Worm (Caenorhabditis elegans) whole organism, late embryonic: ENCODE data around the gene T15H9.4.
A peak's percentile ranks its signal among the peaks of the same experiment; 100 is the strongest.

Experiments used
- C08G9.2 ChIP-seq: sonication (generic microtip); optimal IDR thresholded peaks from 2 replicates; lab custom pipeline; 2016; ENCODE audit warnings: mild to moderate bottlenecking, missing genetic modification characterization, moderate library complexity, missing compliant biosample characterization
- C38D4.7 ChIP-seq: fragments of 200-800 bp; sonication (Bioruptor generic); optimal IDR thresholded peaks from 2 replicates; lab custom pipeline; 2018; ENCODE audit warnings: mild to moderate bottlenecking, missing genetic modification characterization, moderate library complexity, missing compliant biosample characterization
- K09A11.1 ChIP-seq: sonication (generic microtip); optimal IDR thresholded peaks from 2 replicates; lab custom pipeline; 2017; ENCODE audit warnings: antibody characterized with exemption, mild to moderate bottlenecking, missing genetic modification characterization, missing compliant biosample characterization; ENCODE audit not compliant: insufficient read depth
- T23F11.4 ChIP-seq: fragments of 200-800 bp; sonication (Bioruptor generic); optimal IDR thresholded peaks from 2 replicates; lab custom pipeline; 2018; ENCODE audit warnings: mild to moderate bottlenecking, missing genetic modification characterization, missing compliant biosample characterization
- ama-1 ChIP-seq: fragments of 150-350 bp; optimal IDR thresholded peaks from 2 replicates; lab custom pipeline; 2014
- ceh-18 ChIP-seq: sonication (generic microtip); optimal IDR thresholded peaks from 2 replicates; lab custom pipeline; 2016; ENCODE audit warnings: missing genetic modification characterization, missing compliant biosample characterization
- ceh-19 ChIP-seq: fragments of 200-800 bp; sonication (Bioruptor generic); optimal IDR thresholded peaks from 2 replicates; lab custom pipeline; 2018; ENCODE audit warnings: mild to moderate bottlenecking, missing genetic modification characterization, missing compliant biosample characterization
- ceh-22 ChIP-seq: sonication (generic microtip); optimal IDR thresholded peaks from 2 replicates; lab custom pipeline; 2017; ENCODE audit warnings: missing biosample characterization, missing genetic modification characterization
- ceh-24 ChIP-seq: sonication (generic microtip); optimal IDR thresholded peaks from 2 replicates; lab custom pipeline; 2016; ENCODE audit warnings: mild to moderate bottlenecking, missing genetic modification characterization, missing compliant biosample characterization
- ceh-30 ChIP-seq: fragments of 150-350 bp; optimal IDR thresholded peaks from 2 replicates; lab custom pipeline; 2014; ENCODE audit warnings: missing biosample characterization, missing genetic modification characterization
- ceh-31 ChIP-seq: sonication (generic microtip); optimal IDR thresholded peaks from 2 replicates; lab custom pipeline; 2016; ENCODE audit warnings: missing genetic modification characterization, missing compliant biosample characterization
- ceh-34 ChIP-seq: sonication (generic microtip); optimal IDR thresholded peaks from 2 replicates; lab custom pipeline; 2016; ENCODE audit warnings: mild to moderate bottlenecking, missing genetic modification characterization, missing compliant biosample characterization
- ceh-45 ChIP-seq: fragments of 200-800 bp; sonication (Bioruptor generic); IDR thresholded peaks from 2 replicates; pipeline ENCODE4 v1.3.6; 2022; ENCODE audit warnings: missing genetic modification reagents, missing genetic modification characterization, missing compliant biosample characterization
- ceh-48 ChIP-seq: sonication (generic microtip); optimal IDR thresholded peaks from 2 replicates; lab custom pipeline; 2016; ENCODE audit warnings: missing genetic modification characterization, inconsistent platforms, missing compliant biosample characterization
- ceh-9 ChIP-seq: sonication (generic microtip); optimal IDR thresholded peaks from 2 replicates; lab custom pipeline; 2016; ENCODE audit warnings: mild to moderate bottlenecking, missing genetic modification characterization, inconsistent platforms, missing compliant biosample characterization
- che-1 ChIP-seq: sonication (generic microtip); optimal IDR thresholded peaks from 2 replicates; lab custom pipeline; 2016; ENCODE audit warnings: mild to moderate bottlenecking, missing genetic modification characterization, missing compliant biosample characterization
- dve-1 ChIP-seq: sonication (generic microtip); optimal IDR thresholded peaks from 2 replicates; lab custom pipeline; 2017; ENCODE audit warnings: antibody characterized with exemption, mild to moderate bottlenecking, missing genetic modification characterization, missing compliant biosample characterization
- elt-2 ChIP-seq: sonication (generic microtip); optimal IDR thresholded peaks from 2 replicates; lab custom pipeline; 2016; ENCODE audit warnings: missing genetic modification reagents, missing genetic modification characterization, missing compliant biosample characterization
- elt-4 ChIP-seq: sonication (generic microtip); optimal IDR thresholded peaks from 2 replicates; lab custom pipeline; 2016; ENCODE audit warnings: missing genetic modification characterization, missing compliant biosample characterization
- fax-1 ChIP-seq: sonication (generic microtip); optimal IDR thresholded peaks from 2 replicates; lab custom pipeline; 2016; ENCODE audit warnings: missing genotype, missing genetic modification characterization, missing compliant biosample characterization
- fkh-10 ChIP-seq: fragments of 150-350 bp; optimal IDR thresholded peaks from 2 replicates; lab custom pipeline; 2014; ENCODE audit warnings: missing biosample characterization, missing genetic modification reagents, missing genetic modification characterization
- fkh-6 ChIP-seq: sonication (generic microtip); optimal IDR thresholded peaks from 2 replicates; lab custom pipeline; 2016; ENCODE audit warnings: missing genetic modification characterization, missing compliant biosample characterization
- hlh-13 ChIP-seq: fragments of 200-800 bp; sonication (Bioruptor generic); optimal IDR thresholded peaks from 2 replicates; lab custom pipeline; 2018; ENCODE audit warnings: mild to moderate bottlenecking, missing genetic modification characterization, missing compliant biosample characterization
- hlh-15 ChIP-seq: sonication (generic microtip); optimal IDR thresholded peaks from 2 replicates; lab custom pipeline; 2016; ENCODE audit warnings: missing genetic modification characterization, missing compliant biosample characterization
- hlh-30 ChIP-seq: sonication (generic microtip); optimal IDR thresholded peaks from 2 replicates; lab custom pipeline; 2017; ENCODE audit warnings: antibody characterized with exemption, missing genetic modification characterization, missing compliant biosample characterization; ENCODE audit not compliant: insufficient read depth
- lin-11 ChIP-seq: fragments of 200-800 bp; sonication (Bioruptor generic); optimal IDR thresholded peaks from 2 replicates; lab custom pipeline; 2018; ENCODE audit warnings: mild to moderate bottlenecking, missing genetic modification characterization, missing compliant biosample characterization
- madf-2 ChIP-seq: sonication (generic microtip); optimal IDR thresholded peaks from 2 replicates; lab custom pipeline; 2017; ENCODE audit warnings: missing genetic modification characterization, missing compliant biosample characterization
- nfya-1 ChIP-seq: sonication (generic microtip); optimal IDR thresholded peaks from 2 replicates; lab custom pipeline; 2017; ENCODE audit warnings: missing genetic modification characterization, mild to moderate bottlenecking, missing compliant biosample characterization, antibody characterized with exemption, moderate library complexity
- nhr-11 ChIP-seq: fragments of 150-350 bp; optimal IDR thresholded peaks from 2 replicates; lab custom pipeline; 2014; ENCODE audit warnings: missing biosample characterization, missing genetic modification characterization
- nhr-232 ChIP-seq: sonication (generic microtip); optimal IDR thresholded peaks from 2 replicates; lab custom pipeline; 2016; ENCODE audit warnings: missing genetic modification characterization, missing compliant biosample characterization
- odd-2 ChIP-seq: sonication (generic microtip); optimal IDR thresholded peaks from 2 replicates; lab custom pipeline; 2017; ENCODE audit warnings: antibody characterized with exemption, mild to moderate bottlenecking, missing genetic modification characterization, missing compliant biosample characterization
- pag-3 ChIP-seq: sonication (generic microtip); optimal IDR thresholded peaks from 2 replicates; lab custom pipeline; 2016; ENCODE audit warnings: missing compliant biosample characterization, missing genetic modification characterization, borderline replicate concordance
- pat-9 ChIP-seq: fragments of 200-800 bp; sonication (Bioruptor generic); optimal IDR thresholded peaks from 2 replicates; lab custom pipeline; 2018; ENCODE audit warnings: mild to moderate bottlenecking, missing genetic modification characterization, moderate library complexity, missing compliant biosample characterization
- pqm-1 ChIP-seq: sonication (generic microtip); optimal IDR thresholded peaks from 2 replicates; lab custom pipeline; 2016; ENCODE audit warnings: missing genetic modification characterization, missing compliant biosample characterization
- ref-2 ChIP-seq: sonication (generic microtip); optimal IDR thresholded peaks from 2 replicates; lab custom pipeline; 2016; ENCODE audit warnings: missing genetic modification characterization, missing compliant biosample characterization
- rnt-1 ChIP-seq: sonication (generic microtip); optimal IDR thresholded peaks from 2 replicates; lab custom pipeline; 2016; ENCODE audit warnings: missing genetic modification characterization, missing compliant biosample characterization
- tbx-2 ChIP-seq: sonication (generic microtip); optimal IDR thresholded peaks from 2 replicates; lab custom pipeline; 2016; ENCODE audit warnings: missing genetic modification characterization, missing compliant biosample characterization
- ttx-3 ChIP-seq: sonication (generic microtip); optimal IDR thresholded peaks from 2 replicates; lab custom pipeline; 2016; ENCODE audit warnings: missing genetic modification reagents, missing genetic modification characterization, missing compliant biosample characterization
- unc-55 ChIP-seq: sonication (generic microtip); optimal IDR thresholded peaks from 2 replicates; lab custom pipeline; 2017; ENCODE audit warnings: missing biosample characterization, missing genetic modification reagents, missing genetic modification characterization
- ztf-16 ChIP-seq: sonication (generic microtip); optimal IDR thresholded peaks from 2 replicates; lab custom pipeline; 2017; ENCODE audit warnings: missing genetic modification characterization, missing compliant biosample characterization

T15H9.4 gene

ce11 chrII:9619402-9619862, 7.8 kb downstream of the T15H9.4 start:
- TF ChIP-seq fax-1 (no peak), tbx-2 (peak; percentile 29), pat-9 (no peak), madf-2 (tag; lab: Kevin White, UChicago) (peak; percentile 33), ceh-18 (tag; lab: Kevin White, UChicago) (peak; percentile 63), ref-2 (no peak), lin-11 (no peak), unc-55 (GFP tag; lab: Kevin White, UChicago) (peak; percentile 82), elt-2 (peak; percentile 55), rnt-1 (tag; lab: Kevin White, UChicago) (peak; percentile 20), nfya-1 (tag; lab: Kevin White, UChicago) (peak; percentile 36), ceh-34 (peak; percentile 89)

DNA sequence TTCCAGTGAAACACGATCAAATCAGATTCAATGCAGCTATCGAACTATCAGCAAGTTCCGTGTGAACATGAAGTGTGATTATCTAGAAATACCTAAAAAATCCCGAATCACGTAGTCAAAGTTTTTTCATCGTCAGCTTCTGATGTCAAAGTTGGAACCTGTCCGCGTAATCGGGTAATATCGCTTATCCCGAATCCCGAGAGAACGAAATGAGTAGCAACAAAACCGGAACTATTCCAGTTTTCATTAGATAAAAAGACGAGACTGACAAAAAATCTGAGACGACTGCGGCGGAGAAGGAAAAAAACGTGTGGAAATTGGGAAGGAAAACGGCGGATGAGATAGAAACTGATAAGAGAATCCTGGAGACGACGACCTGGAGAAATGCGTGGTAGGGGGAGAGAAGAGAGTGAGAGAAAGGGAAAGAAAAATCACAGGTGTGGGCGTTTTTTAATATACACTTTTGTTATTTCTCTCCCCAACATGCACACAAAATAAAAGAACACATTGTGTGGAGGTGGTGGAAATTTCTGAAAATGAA, 8.4 kb downstream of the T15H9.4 start:
- TF ChIP-seq nhr-11 (tag; lab: Kevin White, UChicago): peak; percentile 67
- no peak for TF ChIP-seq madf-2 (tag; lab: Kevin White, UChicago)

DNA sequence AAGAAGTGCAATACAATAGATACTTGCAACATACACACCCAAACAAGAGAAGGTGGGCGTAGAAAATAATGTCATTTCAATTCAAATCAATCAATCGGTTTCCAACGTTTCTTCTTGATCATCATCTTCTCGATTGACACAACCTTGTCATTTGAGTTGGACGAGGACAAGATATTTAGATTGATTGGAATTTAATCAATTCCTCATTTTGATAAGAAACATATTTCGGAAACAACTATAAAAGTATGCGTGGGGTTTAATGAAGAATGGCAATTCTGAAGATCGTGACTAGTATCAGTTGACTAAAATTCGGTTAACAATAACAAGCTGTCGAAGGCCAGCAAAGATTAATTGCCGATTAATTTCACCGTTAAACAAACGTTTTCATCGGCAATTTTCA, 8.9 kb downstream of the T15H9.4 start:
- TF ChIP-seq unc-55 (GFP tag; lab: Kevin White, UChicago) (peak; percentile 18), lin-11 (no peak)

- TF ChIP-seq hlh-30 (tag; lab: Kevin White, UChicago) (no peak), rnt-1 (tag; lab: Kevin White, UChicago) (peak; percentile 24), unc-55 (GFP tag; lab: Kevin White, UChicago) (peak; percentile 88), ceh-30 (tag; lab: Kevin White, UChicago) (no peak), fkh-6 (tag; lab: Kevin White, UChicago) (no peak), elt-4 (tag; lab: Kevin White, UChicago) (no peak), dve-1 (no peak), pat-9 (no peak), hlh-13 (GFP tag; lab: Kevin White, UChicago) (no peak), odd-2 (tag; lab: Kevin White, UChicago) (no peak), ceh-18 (tag; lab: Kevin White, UChicago) (peak; percentile 83), ceh-48 (tag; lab: Kevin White, UChicago) (no peak), pag-3 (tag; lab: Kevin White, UChicago) (no peak), ceh-22 (tag; lab: Kevin White, UChicago) (no peak), ztf-16 (tag; lab: Kevin White, UChicago) (no peak), ceh-24 (tag; lab: Kevin White, UChicago) (no peak), pqm-1 (no peak), ceh-19 (GFP tag; lab: Kevin White, UChicago) (no peak), che-1 (no peak), T23F11.4 (GFP tag; lab: Kevin White, UChicago) (no peak), nfya-1 (tag; lab: Kevin White, UChicago) (peak; percentile 26), tbx-2 (no peak), fkh-10 (no peak), ttx-3 (tag; lab: Kevin White, UChicago) (no peak), ceh-9 (no peak), ceh-45 (GFP tag; lab: Robert Waterston, UW) (no peak), C38D4.7 (GFP tag; lab: Kevin White, UChicago) (no peak)
- TF ChIP-seq, all 69 proteins: peak for 4
Measured at ce11 chrII:9621121-9621520, 9.4 kb downstream of the T15H9.4 start.

DNA sequence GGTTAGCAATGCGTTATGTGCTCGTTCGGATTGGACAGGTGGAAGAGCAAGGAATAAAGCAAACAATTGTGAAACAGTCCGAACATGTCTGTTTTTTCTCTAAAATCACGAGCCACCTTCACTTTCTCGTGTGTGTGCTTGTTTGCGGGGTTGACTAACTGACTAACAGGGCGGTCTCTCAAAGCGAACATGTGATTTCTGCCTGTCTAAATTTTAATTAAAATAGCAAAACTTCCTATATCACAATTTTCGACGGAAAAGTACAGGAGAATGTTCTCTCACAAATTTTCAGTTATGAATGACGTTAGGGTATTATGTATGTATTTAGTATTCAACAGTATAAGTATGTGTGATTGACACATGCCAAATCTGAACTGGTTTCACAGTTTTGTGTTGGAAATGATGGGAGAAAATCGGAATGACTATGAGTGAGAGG, 10.3 kb downstream of the T15H9.4 start:
- no peak for TF ChIP-seq ceh-48 (tag; lab: Kevin White, UChicago)
- no peak for TF ChIP-seq pat-9
- no peak for TF ChIP-seq ama-1 (lab: Kevin White, UChicago)
- TF ChIP-seq ceh-24 (tag; lab: Kevin White, UChicago): no peak
- no peak for TF ChIP-seq elt-4 (tag; lab: Kevin White, UChicago)
- no peak for TF ChIP-seq C08G9.2 (tag; lab: Kevin White, UChicago)
- no peak for TF ChIP-seq ceh-31 (tag; lab: Kevin White, UChicago)
- TF ChIP-seq ceh-19 (GFP tag; lab: Kevin White, UChicago): no peak
- TF ChIP-seq ceh-45 (GFP tag; lab: Robert Waterston, UW): no peak
- TF ChIP-seq hlh-15: no peak
- no peak for TF ChIP-seq K09A11.1
- TF ChIP-seq pag-3 (tag; lab: Kevin White, UChicago): no peak
- no peak for TF ChIP-seq elt-2
- TF ChIP-seq nhr-232 (tag; lab: Kevin White, UChicago): no peak
